Worm (Caenorhabditis elegans): ENCODE measurements around the gene rfc-4.

Gene rfc-4

ce11 chrIII:6953978-6954377 is 18.1 kb upstream of the rfc-4 start:
- TF ChIP-seq Y95B8A.8 (GFP tag; IDR thresholded peaks at IDR 0.05) (no peak), ZK185.1 (tag; optimal IDR thresholded peaks at IDR 0.05; ENCODE audit: poor library complexity, severe bottlenecking) (no peak), lsy-27 (tag; optimal IDR thresholded peaks at IDR 0.05; ENCODE audit: borderline replicate concordance, insufficient read depth) (no peak), madf-8 (GFP tag; conservative IDR thresholded peaks at IDR 0.05) (no peak), ztf-25 (GFP tag; IDR thresholded peaks at IDR 0.05) (no peak), cebp-1 (GFP tag; IDR thresholded peaks at IDR 0.05) (no peak), cebp-1 (tag; optimal IDR thresholded peaks at IDR 0.05) (no peak), nhr-27 (tag; optimal IDR thresholded peaks at IDR 0.05) (no peak)

- TF ChIP-seq lin-35 (GFP tag; optimal IDR thresholded peaks at IDR 0.05) = no peak
- TF ChIP-seq gei-17 (GFP tag; optimal IDR thresholded peaks at IDR 0.05) = no peak
- TF ChIP-seq nhr-120 (GFP tag; IDR thresholded peaks at IDR 0.05) = no peak
- TF ChIP-seq ekl-4 (GFP tag; IDR thresholded peaks at IDR 0.05) = no peak
- no peak for TF ChIP-seq attf-5 (GFP tag; optimal IDR thresholded peaks at IDR 0.05)
- no peak for TF ChIP-seq nfya-1 (tag; optimal IDR thresholded peaks at IDR 0.05; ENCODE audit: borderline replicate concordance, insufficient read depth)
- no peak for TF ChIP-seq sptf-2 (GFP tag; optimal IDR thresholded peaks at IDR 0.05)
- TF ChIP-seq B0019.2 (GFP tag; conservative IDR thresholded peaks at IDR 0.05) = no peak
- TF ChIP-seq ceh-27 (GFP tag; optimal IDR thresholded peaks at IDR 0.05) = no peak
Observed at ce11 chrIII:6955766-6956165, 16.3 kb upstream of the rfc-4 start.

ce11 chrIII:6958674-6959241 is 13.3 kb upstream of the rfc-4 start:
- TF ChIP-seq lsl-1 (GFP tag; optimal IDR thresholded peaks at IDR 0.05) (peak; percentile 72), Y56A3A.18 (GFP tag; IDR thresholded peaks at IDR 0.05) (0 out of 2 replicates have a peak, but pooled peaks have one; percentile 46), F57C9.4 (tag; optimal IDR thresholded peaks at IDR 0.05) (no peak), K12H6.12 (tag; optimal IDR thresholded peaks at IDR 0.05) (no peak), lag-1 (GFP tag; IDR thresholded peaks at IDR 0.05) (no peak), mxl-1 (tag; optimal IDR thresholded peaks at IDR 0.05) (no peak), snpc-4 (GFP tag; optimal IDR thresholded peaks at IDR 0.05) (no peak), snpc-4 (tag; optimal IDR thresholded peaks at IDR 0.05) (no peak), ztf-3 (GFP tag; optimal IDR thresholded peaks at IDR 0.05) (no peak), B0035.1 (tag; optimal IDR thresholded peaks at IDR 0.05) (peak; percentile 36), die-1 (tag; optimal IDR thresholded peaks at IDR 0.05) (no peak), dox-1 (GFP tag; IDR thresholded peaks at IDR 0.05) (no peak), dpl-1 (GFP tag; optimal IDR thresholded peaks at IDR 0.05) (peak; percentile 18), bed-2 (GFP tag; IDR thresholded peaks at IDR 0.05) (no peak), lin-26 (GFP tag; IDR thresholded peaks at IDR 0.05) (no peak), nhr-27 (tag; optimal IDR thresholded peaks at IDR 0.05) (no peak), ccch-3 (GFP tag; optimal IDR thresholded peaks at IDR 0.05) (no peak), B0019.2 (GFP tag; conservative IDR thresholded peaks at IDR 0.05) (no peak), mes-4 (tag; optimal IDR thresholded peaks at IDR 0.05) (no peak), bed-1 (GFP tag; IDR thresholded peaks at IDR 0.05) (no peak), madf-3 (GFP tag; IDR thresholded peaks at IDR 0.05) (no peak), attf-3 (GFP tag; conservative IDR thresholded peaks at IDR 0.05) (no peak), Y53G8AR.9 (GFP tag; conservative IDR thresholded peaks at IDR 0.05) (0 out of 2 replicates have a peak, but pooled peaks have one; percentile 22), ZK185.1 (tag; optimal IDR thresholded peaks at IDR 0.05; ENCODE audit: poor library complexity, severe bottlenecking) (no peak), F55B11.4 (tag; optimal IDR thresholded peaks at IDR 0.05; ENCODE audit: borderline replicate concordance, insufficient read depth) (no peak), tlf-1 (GFP tag; optimal IDR thresholded peaks at IDR 0.05) (no peak), lin-35 (GFP tag; optimal IDR thresholded peaks at IDR 0.05) (peak in 1 of 3 experiments; percentile 38), Y67H2A.10 (GFP tag; conservative IDR thresholded peaks at IDR 0.05) (no peak), hsf-1 (GFP tag; IDR thresholded peaks at IDR 0.05) (peak; percentile 28; the same call in 1 of the 2 replicates), lin-54 (GFP tag; optimal IDR thresholded peaks at IDR 0.05) (no peak), egl-18 (GFP tag; IDR thresholded peaks at IDR 0.05) (no peak), F33H1.4 (GFP tag; IDR thresholded peaks at IDR 0.05) (peak; percentile 61)

Measured in whole organism, young adult.